Fruit fly (Drosophila melanogaster) whole organism, pupa: Measurements from ENCODE around the gene Eip75B.

Source experiments
- CG10348 ChIP-seq: fragments of 200-800 bp; sonication (Bioruptor generic); IDR thresholded peaks from 2 replicates; pipeline ENCODE4 v1.3.6; 2022; ENCODE audit warnings: missing biosample characterization, missing genetic modification characterization
- CG12605 ChIP-seq: fragments of 200-800 bp; sonication (Bioruptor generic); IDR thresholded peaks from 2 replicates; pipeline ENCODE4 v1.3.6; 2022; ENCODE audit warnings: missing biosample characterization, missing genetic modification characterization
- CG13204 ChIP-seq: fragments of 200-800 bp; sonication (Bioruptor generic); optimal IDR thresholded peaks from 2 replicates; lab custom pipeline; 2018; ENCODE audit warnings: missing biosample characterization, mild to moderate bottlenecking, missing genetic modification characterization, moderate library complexity
- CG14655 ChIP-seq: fragments of 200-800 bp; sonication (Bioruptor generic); optimal IDR thresholded peaks from 3 replicates; lab custom pipeline; 2017; ENCODE audit warnings: mild to moderate bottlenecking, missing biosample characterization, missing genetic modification reagents, missing genetic modification characterization
- CG15710 ChIP-seq: fragments of 200-800 bp; sonication (Bioruptor generic); optimal IDR thresholded peaks from 2 replicates; lab custom pipeline; 2018; ENCODE audit warnings: missing biosample characterization, mild to moderate bottlenecking, missing genetic modification characterization, moderate library complexity
- CG17806 ChIP-seq: fragments of 200-800 bp; sonication (Bioruptor generic); optimal IDR thresholded peaks from 2 replicates; lab custom pipeline; 2018; ENCODE audit warnings: missing biosample characterization, mild to moderate bottlenecking, missing genetic modification characterization, moderate library complexity
- CG32121 ChIP-seq: fragments of 200-800 bp; sonication (Bioruptor generic); IDR thresholded peaks from 2 replicates; pipeline ENCODE4 v1.3.6; 2022; ENCODE audit warnings: missing biosample characterization, missing genetic modification characterization
- CG34367 ChIP-seq: fragments of 200-800 bp; sonication (Bioruptor generic); optimal IDR thresholded peaks from 2 replicates; lab custom pipeline; 2018; ENCODE audit warnings: missing biosample characterization, mild to moderate bottlenecking, missing genetic modification characterization
- CG4496 ChIP-seq: fragments of 200-800 bp; sonication (Bioruptor generic); IDR thresholded peaks from 3 replicates; pipeline ENCODE4 v1.3.6; 2022; ENCODE audit warnings: missing biosample characterization, missing genetic modification characterization
- CG8159 ChIP-seq: fragments of 200-800 bp; sonication (Bioruptor generic); optimal IDR thresholded peaks from 3 replicates; lab custom pipeline; 2018; ENCODE audit warnings: missing biosample characterization, mild to moderate bottlenecking, missing genetic modification characterization, moderate library complexity
- CG8301 ChIP-seq: fragments of 200-800 bp; sonication (Bioruptor generic); optimal IDR thresholded peaks from 2 replicates; lab custom pipeline; 2018; ENCODE audit warnings: missing biosample characterization, mild to moderate bottlenecking, missing genetic modification characterization
- CG9948 ChIP-seq: fragments of 200-800 bp; sonication (Bioruptor generic); optimal IDR thresholded peaks from 2 replicates; lab custom pipeline; 2018; ENCODE audit warnings: missing biosample characterization, mild to moderate bottlenecking, missing genetic modification characterization, moderate library complexity
- D1 ChIP-seq: fragments of 200-800 bp; sonication (Bioruptor generic); optimal IDR thresholded peaks from 2 replicates; lab custom pipeline; 2018; ENCODE audit warnings: missing biosample characterization, mild to moderate bottlenecking, missing genetic modification characterization, moderate library complexity
- EcR ChIP-seq: fragments of 200-800 bp; sonication (Bioruptor generic); optimal IDR thresholded peaks from 3 replicates; lab custom pipeline; 2019; ENCODE audit warnings: missing biosample characterization, missing genetic modification characterization, mild to moderate bottlenecking, moderate library complexity, missing genetic modification reagents
- Ets98B ChIP-seq: fragments of 200-800 bp; sonication (Bioruptor generic); IDR thresholded peaks from 2 replicates; pipeline ENCODE4 v1.3.6; 2022; ENCODE audit warnings: missing biosample characterization, missing genetic modification characterization
- Pif1A ChIP-seq: fragments of 200-800 bp; sonication (Bioruptor generic); optimal IDR thresholded peaks from 3 replicates; lab custom pipeline; 2016; ENCODE audit warnings: missing biosample characterization, missing genetic modification characterization
- Pif1B ChIP-seq: fragments of 200-800 bp; sonication (Bioruptor generic); optimal IDR thresholded peaks from 3 replicates; lab custom pipeline; 2016; ENCODE audit warnings: missing biosample characterization, missing genetic modification characterization
- Snoo ChIP-seq: fragments of 200-800 bp; sonication (Bioruptor generic); optimal IDR thresholded peaks from 3 replicates; lab custom pipeline; 2017; ENCODE audit warnings: missing biosample characterization, mild to moderate bottlenecking, missing genetic modification characterization, inconsistent platforms
- fd96Ca ChIP-seq: fragments of 200-800 bp; sonication (Bioruptor generic); IDR thresholded peaks from 3 replicates; pipeline ENCODE4 v1.3.6; 2022; ENCODE audit warnings: missing biosample characterization, missing genetic modification characterization
- gl ChIP-seq: fragments of 200-800 bp; sonication (Bioruptor generic); optimal IDR thresholded peaks from 2 replicates; lab custom pipeline; 2018; ENCODE audit warnings: missing biosample characterization, mild to moderate bottlenecking, missing genetic modification characterization
- rn ChIP-seq: fragments of 200-800 bp; sonication (Bioruptor generic); IDR thresholded peaks from 2 replicates; pipeline ENCODE4 v1.3.6; 2022; ENCODE audit warnings: missing biosample characterization, missing genetic modification characterization

Gene Eip75B

DNA sequence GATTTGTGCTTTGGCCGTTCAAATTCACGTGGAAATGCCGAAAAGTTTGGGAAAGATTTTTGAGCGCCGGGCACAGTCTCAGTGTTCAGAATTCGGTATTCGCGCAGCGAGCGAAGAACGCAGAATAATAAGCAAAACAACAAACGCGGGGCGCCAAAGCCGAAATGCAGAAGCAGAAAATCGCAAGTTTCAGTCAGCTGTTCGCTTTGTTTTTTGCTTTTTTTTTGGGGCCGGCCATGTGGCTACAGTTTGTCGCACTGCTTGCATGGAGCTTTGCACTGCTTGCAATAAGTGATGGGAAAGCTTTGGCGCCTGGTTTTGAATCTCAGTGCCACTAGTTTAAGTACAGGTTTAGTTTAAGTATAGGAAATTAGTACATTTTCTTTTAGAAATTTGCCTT lies 38.6 kb downstream of the Eip75B start:
- TF ChIP-seq CG12605 (GFP tag; lab: Robert Waterston, UW) (peak; percentile 53; the same call in 1 of the 2 replicates), Snoo (tag; lab: Kevin White, UChicago) (no peak), rn (GFP tag; lab: Robert Waterston, UW) (no peak), CG10348 (GFP tag; lab: Robert Waterston, UW) (no peak), Pif1B (GFP tag; lab: Kevin White, UChicago) (no peak), EcR (GFP tag; lab: Kevin White, UChicago) (peak; percentile 29), CG8159 (tag; lab: Kevin White, UChicago) (no peak), D1 (tag; lab: Kevin White, UChicago) (no peak), CG14655 (GFP tag; lab: Kevin White, UChicago) (no peak), CG13204 (GFP tag; lab: Kevin White, UChicago) (no peak), gl (tag; lab: Kevin White, UChicago) (no peak), CG34367 (tag; lab: Kevin White, UChicago) (no peak), CG32121 (peak; percentile 72), CG8301 (no peak), CG4496 (GFP tag; lab: Robert Waterston, UW) (peak; percentile 75), Pif1A (GFP tag; lab: Kevin White, UChicago) (no peak), CG15710 (tag; lab: Kevin White, UChicago) (no peak), CG17806 (tag; lab: Kevin White, UChicago) (no peak), CG9948 (tag; lab: Kevin White, UChicago) (no peak), Ets98B (peak; percentile 60)

DNA sequence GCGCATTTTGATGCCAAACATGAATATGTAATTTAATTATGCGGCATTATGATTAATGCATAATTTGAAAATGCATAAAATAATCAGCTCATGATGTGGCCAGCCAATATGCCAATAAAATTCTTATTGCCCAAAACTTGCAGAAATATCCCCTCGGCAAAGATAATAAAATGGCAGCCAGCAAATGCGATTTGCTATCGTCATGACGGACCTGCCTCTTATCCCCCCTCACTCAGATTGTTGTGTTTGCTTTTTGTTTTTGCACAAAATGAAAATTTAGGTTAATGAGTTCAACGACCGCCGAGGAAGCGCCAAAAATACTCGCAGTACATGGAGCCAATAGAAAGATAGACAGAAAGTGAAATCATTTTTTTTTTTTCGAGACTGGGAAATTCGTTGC lies 39.9 kb downstream of the Eip75B start:
- TF ChIP-seq CG10348 (GFP tag; lab: Robert Waterston, UW) (no peak), CG4496 (GFP tag; lab: Robert Waterston, UW) (no peak), CG15710 (tag; lab: Kevin White, UChicago) (no peak), Pif1B (GFP tag; lab: Kevin White, UChicago) (no peak)

DNA sequence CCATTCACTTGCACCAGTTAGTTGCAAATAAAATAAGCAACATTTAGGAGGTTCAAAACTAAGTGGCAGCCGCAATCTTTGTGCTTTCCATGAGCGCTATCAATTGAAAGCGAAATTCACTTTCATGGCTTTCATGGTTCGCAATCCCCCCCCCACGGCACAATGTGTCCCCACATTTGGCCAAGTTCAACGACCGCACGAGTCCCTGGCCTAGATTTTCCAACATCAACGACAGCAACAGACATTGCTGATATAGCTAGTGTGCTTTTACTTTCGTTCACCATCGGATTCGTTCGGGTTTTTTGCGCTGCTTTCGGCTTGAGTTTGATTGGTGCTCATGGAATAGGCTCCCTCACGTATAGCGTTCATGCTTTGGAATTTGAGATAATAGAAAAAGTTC lies 40.9 kb downstream of the Eip75B start:
- TF ChIP-seq CG8159 (tag; lab: Kevin White, UChicago), result no peak
- TF ChIP-seq CG4496 (GFP tag; lab: Robert Waterston, UW), result 0 out of 3 replicates have a peak, but pooled peaks have one; percentile 47
- peak; percentile 87 for TF ChIP-seq EcR (GFP tag; lab: Kevin White, UChicago)

DNA sequence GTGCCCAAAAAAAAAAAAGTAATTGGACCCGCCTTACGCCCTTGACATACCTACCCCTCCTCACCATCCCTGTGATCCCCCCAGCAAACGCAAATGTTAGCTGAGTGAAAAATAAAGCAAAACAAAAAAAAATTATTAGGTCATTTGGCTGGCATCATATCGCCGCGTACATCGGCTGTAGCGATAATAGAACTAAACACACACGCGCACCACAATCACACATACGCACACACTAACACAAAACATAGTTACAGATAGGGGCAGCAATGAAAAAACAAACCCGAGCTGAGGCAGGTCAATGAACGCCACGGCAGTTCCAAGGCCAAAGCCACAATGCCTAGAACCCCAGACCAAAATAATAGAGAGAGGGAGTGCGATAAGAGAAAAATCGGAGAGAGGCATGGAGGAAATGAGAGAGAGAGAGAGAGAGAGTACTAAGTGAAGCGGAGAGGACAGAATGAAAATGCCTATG lies 42.0 kb downstream of the Eip75B start:
- no peak for TF ChIP-seq Snoo (tag; lab: Kevin White, UChicago)
- peak; percentile 96 for TF ChIP-seq EcR (GFP tag; lab: Kevin White, UChicago)
- TF ChIP-seq CG8301, result no peak
- TF ChIP-seq CG9948 (tag; lab: Kevin White, UChicago), result no peak
- TF ChIP-seq gl (tag; lab: Kevin White, UChicago), result no peak
- no peak for TF ChIP-seq Pif1B (GFP tag; lab: Kevin White, UChicago)
- no peak for TF ChIP-seq CG13204 (GFP tag; lab: Kevin White, UChicago)
- no peak for TF ChIP-seq CG32121
- no peak for TF ChIP-seq CG34367 (tag; lab: Kevin White, UChicago)
- no peak for TF ChIP-seq CG15710 (tag; lab: Kevin White, UChicago)
- no peak for TF ChIP-seq D1 (tag; lab: Kevin White, UChicago)
- no peak for TF ChIP-seq CG12605 (GFP tag; lab: Robert Waterston, UW)
- TF ChIP-seq CG4496 (GFP tag; lab: Robert Waterston, UW), result 0 out of 3 replicates have a peak, but pooled peaks have one; percentile 38
- TF ChIP-seq Ets98B, result no peak
- TF ChIP-seq CG14655 (GFP tag; lab: Kevin White, UChicago), result no peak
- TF ChIP-seq Pif1A (GFP tag; lab: Kevin White, UChicago), result no peak
- TF ChIP-seq rn (GFP tag; lab: Robert Waterston, UW), result no peak

DNA sequence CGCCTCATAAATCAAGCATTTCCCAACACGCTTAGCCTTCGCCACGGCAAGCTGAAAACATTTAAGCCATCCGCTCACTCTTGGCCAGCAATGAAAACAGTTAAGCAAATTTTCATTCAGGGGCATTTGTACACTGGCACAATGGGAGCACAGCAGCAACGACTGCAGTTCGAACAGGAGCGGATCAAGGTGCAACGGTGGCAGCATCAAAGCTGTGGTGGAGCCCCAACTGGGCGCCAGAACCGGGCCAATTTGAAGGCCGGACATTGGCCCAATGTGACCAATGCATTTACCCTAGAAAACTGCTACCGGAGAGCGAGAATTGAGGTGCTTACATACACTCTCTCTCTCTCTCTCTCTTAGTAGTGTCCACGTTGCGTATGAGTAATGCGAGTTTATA lies 42.6 kb downstream of the Eip75B start:
- TF ChIP-seq CG12605 (GFP tag; lab: Robert Waterston, UW) (no peak), CG10348 (GFP tag; lab: Robert Waterston, UW) (no peak), Snoo (tag; lab: Kevin White, UChicago) (no peak), gl (tag; lab: Kevin White, UChicago) (no peak), EcR (GFP tag; lab: Kevin White, UChicago) (peak; percentile 59), CG9948 (tag; lab: Kevin White, UChicago) (no peak), CG8159 (tag; lab: Kevin White, UChicago) (no peak), CG32121 (peak; percentile 74), CG17806 (tag; lab: Kevin White, UChicago) (no peak), CG14655 (GFP tag; lab: Kevin White, UChicago) (peak; percentile 56), D1 (tag; lab: Kevin White, UChicago) (no peak), CG34367 (tag; lab: Kevin White, UChicago) (no peak), Pif1B (GFP tag; lab: Kevin White, UChicago) (no peak), CG13204 (GFP tag; lab: Kevin White, UChicago) (no peak), Pif1A (GFP tag; lab: Kevin White, UChicago) (no peak), CG4496 (GFP tag; lab: Robert Waterston, UW) (peak; percentile 80), CG15710 (tag; lab: Kevin White, UChicago) (no peak), rn (GFP tag; lab: Robert Waterston, UW) (peak; percentile 34; the same call in 1 of the 2 replicates), fd96Ca (no peak; the same call in 2 of the 3 replicates), Ets98B (peak; percentile 77), CG8301 (peak; percentile 15)

DNA sequence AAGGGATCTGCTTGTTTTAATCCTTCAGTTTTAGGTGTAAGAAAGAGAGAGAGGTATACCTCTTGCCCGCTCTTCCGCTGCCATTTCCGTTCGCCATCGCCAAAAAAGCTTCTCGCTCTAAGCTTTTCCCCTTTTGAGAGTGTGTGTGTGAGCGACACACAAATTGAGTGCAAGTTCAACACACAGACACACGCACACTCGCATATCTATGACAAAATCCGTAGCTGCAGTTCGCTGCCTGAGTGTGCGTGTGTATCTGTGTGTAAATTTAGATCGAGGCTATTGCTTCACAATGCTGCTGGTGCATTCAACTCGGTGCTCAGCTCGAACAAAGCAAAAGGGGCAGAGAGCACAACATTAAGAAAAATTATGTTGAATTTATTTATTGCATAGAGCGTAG lies 43.6 kb downstream of the Eip75B start:
- no peak for TF ChIP-seq CG9948 (tag; lab: Kevin White, UChicago)
- peak; percentile 90 for TF ChIP-seq EcR (GFP tag; lab: Kevin White, UChicago)
- TF ChIP-seq CG17806 (tag; lab: Kevin White, UChicago), result no peak
- no peak for TF ChIP-seq rn (GFP tag; lab: Robert Waterston, UW)
- peak; percentile 43; the same call in 1 of the 2 replicates for TF ChIP-seq CG32121
- no peak for TF ChIP-seq CG15710 (tag; lab: Kevin White, UChicago)
- no peak for TF ChIP-seq CG12605 (GFP tag; lab: Robert Waterston, UW)
- no peak for TF ChIP-seq CG34367 (tag; lab: Kevin White, UChicago)
- no peak for TF ChIP-seq CG8301
- TF ChIP-seq CG13204 (GFP tag; lab: Kevin White, UChicago), result no peak
- TF ChIP-seq Snoo (tag; lab: Kevin White, UChicago), result peak; percentile 7
- peak; percentile 16 for TF ChIP-seq CG14655 (GFP tag; lab: Kevin White, UChicago)
- peak; percentile 38; the same call in 1 of the 2 replicates for TF ChIP-seq Ets98B
- TF ChIP-seq Pif1A (GFP tag; lab: Kevin White, UChicago), result no peak
- no peak for TF ChIP-seq fd96Ca
- TF ChIP-seq gl (tag; lab: Kevin White, UChicago), result no peak
- TF ChIP-seq CG10348 (GFP tag; lab: Robert Waterston, UW), result no peak
- peak; percentile 57; the same call in 2 of the 3 replicates for TF ChIP-seq CG4496 (GFP tag; lab: Robert Waterston, UW)
- no peak for TF ChIP-seq D1 (tag; lab: Kevin White, UChicago)
- no peak for TF ChIP-seq Pif1B (GFP tag; lab: Kevin White, UChicago)
- no peak for TF ChIP-seq CG8159 (tag; lab: Kevin White, UChicago)
- TF ChIP-seq, all 21 proteins: peak for 6
